Fruit fly (Drosophila melanogaster) whole organism, prepupa: Measurements from ENCODE around the gene CG18788.

ENCODE experiments used
- CG10631 ChIP-seq: fragments of 200-800 bp; sonication (Bioruptor generic); optimal IDR thresholded peaks from 2 replicates; lab custom pipeline; 2016; ENCODE audit warnings: missing biosample characterization, missing genetic modification characterization
- CG1621 ChIP-seq: fragments of 200-800 bp; sonication (Bioruptor generic); optimal IDR thresholded peaks from 3 replicates; lab custom pipeline; 2018; ENCODE audit warnings: missing biosample characterization, mild to moderate bottlenecking, missing genetic modification characterization
- CG16779 ChIP-seq: fragments of 200-800 bp; sonication (Bioruptor generic); optimal IDR thresholded peaks from 3 replicates; lab custom pipeline; 2017; ENCODE audit warnings: missing biosample characterization, mild to moderate bottlenecking, missing genetic modification characterization
- CG31627 ChIP-seq: fragments of 200-800 bp; sonication (Bioruptor generic); optimal IDR thresholded peaks from 3 replicates; lab custom pipeline; 2016; ENCODE audit warnings: missing biosample characterization, missing genetic modification characterization
- CG34406 ChIP-seq: fragments of 200-800 bp; sonication (Bioruptor generic); optimal IDR thresholded peaks from 3 replicates; lab custom pipeline; 2016; ENCODE audit warnings: missing biosample characterization, missing genetic modification characterization
- CG4318 ChIP-seq: fragments of 200-800 bp; sonication (Bioruptor generic); optimal IDR thresholded peaks from 3 replicates; lab custom pipeline; 2017; ENCODE audit warnings: missing biosample characterization, mild to moderate bottlenecking, missing genetic modification characterization
- CG6163 ChIP-seq: fragments of 200-800 bp; sonication (Bioruptor generic); IDR thresholded peaks from 3 replicates; pipeline ENCODE4 v1.3.6; 2022; ENCODE audit warnings: missing biosample characterization, missing genetic modification characterization
- CG6276 ChIP-seq: fragments of 200-800 bp; sonication (Bioruptor generic); optimal IDR thresholded peaks from 2 replicates; lab custom pipeline; 2017; ENCODE audit warnings: missing biosample characterization, mild to moderate bottlenecking, missing genetic modification characterization
- CG6854 ChIP-seq: fragments of 200-800 bp; sonication (Bioruptor generic); optimal IDR thresholded peaks from 2 replicates; lab custom pipeline; 2017; ENCODE audit warnings: missing biosample characterization, mild to moderate bottlenecking, missing genetic modification characterization
- CG8119 ChIP-seq: fragments of 200-800 bp; sonication (Bioruptor generic); IDR thresholded peaks from 3 replicates; pipeline ENCODE4 v1.3.6; 2022; ENCODE audit warnings: missing biosample characterization, missing genetic modification characterization
- CG9139 ChIP-seq: fragments of 200-800 bp; sonication (Bioruptor generic); optimal IDR thresholded peaks from 3 replicates; lab custom pipeline; 2017; ENCODE audit warnings: missing biosample characterization, mild to moderate bottlenecking, missing genetic modification characterization
- Eip75B ChIP-seq: fragments of 200-800 bp; sonication (Bioruptor generic); optimal IDR thresholded peaks from 3 replicates; lab custom pipeline; 2016; ENCODE audit warnings: missing biosample characterization, missing genetic modification characterization
- Eip78C ChIP-seq: fragments of 200-800 bp; sonication (Bioruptor generic); peaks from one replicate; lab custom pipeline; 2016; ENCODE audit warnings: missing biosample characterization, missing genetic modification characterization
- Eip93F ChIP-seq: fragments of 200-800 bp; sonication (Bioruptor generic); optimal IDR thresholded peaks from 2 replicates; lab custom pipeline; 2016; ENCODE audit warnings: missing biosample characterization, mild to moderate bottlenecking, missing genetic modification characterization
- Hr4 ChIP-seq: fragments of 200-800 bp; sonication (Bioruptor generic); optimal IDR thresholded peaks from 3 replicates; lab custom pipeline; 2016; ENCODE audit warnings: missing biosample characterization, missing genetic modification characterization
- Lpt ChIP-seq: fragments of 200-800 bp; sonication (Bioruptor generic); optimal IDR thresholded peaks from 3 replicates; lab custom pipeline; 2016; ENCODE audit warnings: missing biosample characterization, missing genetic modification characterization
- Met ChIP-seq: fragments of 200-800 bp; sonication (Bioruptor generic); optimal IDR thresholded peaks from 3 replicates; lab custom pipeline; 2016; ENCODE audit warnings: missing biosample characterization, missing genetic modification characterization
- Smox ChIP-seq: fragments of 200-800 bp; sonication (Bioruptor generic); optimal IDR thresholded peaks from 3 replicates; lab custom pipeline; 2016; ENCODE audit warnings: missing biosample characterization, missing genetic modification characterization
- Sox14 ChIP-seq: fragments of 200-800 bp; sonication (Bioruptor generic); optimal IDR thresholded peaks from 3 replicates; lab custom pipeline; 2016; ENCODE audit warnings: missing biosample characterization, missing genetic modification characterization
- acj6 ChIP-seq: fragments of 200-800 bp; sonication (Bioruptor generic); optimal IDR thresholded peaks from 3 replicates; lab custom pipeline; 2016; ENCODE audit warnings: missing biosample characterization, missing genetic modification characterization
- dac ChIP-seq: fragments of 200-800 bp; sonication (Bioruptor generic); optimal IDR thresholded peaks from 2 replicates; lab custom pipeline; 2017; ENCODE audit warnings: missing biosample characterization, mild to moderate bottlenecking, missing genetic modification characterization
- dsx ChIP-seq: fragments of 200-800 bp; optimal IDR thresholded peaks from 3 replicates; lab custom pipeline; 2019; ENCODE audit warnings: missing biosample characterization, mild to moderate bottlenecking, missing genetic modification characterization, moderate library complexity; ENCODE audit not compliant: poor library complexity, severe bottlenecking
- fd59A ChIP-seq: fragments of 200-800 bp; sonication (Bioruptor generic); optimal IDR thresholded peaks from 2 replicates; lab custom pipeline; 2017; ENCODE audit warnings: missing biosample characterization, mild to moderate bottlenecking, missing genetic modification characterization, missing genetic modification reagents
- fd85E ChIP-seq: fragments of 200-800 bp; sonication (Bioruptor generic); optimal IDR thresholded peaks from 3 replicates; lab custom pipeline; 2016; ENCODE audit warnings: missing biosample characterization, missing genetic modification characterization
- fkh ChIP-seq: fragments of 200-800 bp; sonication (Bioruptor generic); optimal IDR thresholded peaks from 3 replicates; lab custom pipeline; 2017; ENCODE audit warnings: missing biosample characterization, mild to moderate bottlenecking, missing genetic modification characterization, moderate library complexity
- lz ChIP-seq: fragments of 200-800 bp; sonication (Bioruptor generic); optimal IDR thresholded peaks from 3 replicates; lab custom pipeline; 2016; ENCODE audit warnings: missing biosample characterization, missing genetic modification characterization
- net ChIP-seq: fragments of 200-800 bp; sonication (Bioruptor generic); optimal IDR thresholded peaks from 3 replicates; lab custom pipeline; 2016; ENCODE audit warnings: missing biosample characterization, missing genetic modification characterization
- spab ChIP-seq: fragments of 200-800 bp; sonication (Bioruptor generic); optimal IDR thresholded peaks from 2 replicates; lab custom pipeline; 2017; ENCODE audit warnings: missing biosample characterization, mild to moderate bottlenecking, missing genetic modification characterization, missing genetic modification reagents
- svp ChIP-seq: fragments of 200-800 bp; sonication (Bioruptor generic); peaks from one replicate; lab custom pipeline; 2016; ENCODE audit warnings: missing biosample characterization, missing genetic modification characterization
- topi ChIP-seq: fragments of 200-800 bp; sonication (Bioruptor generic); optimal IDR thresholded peaks from 3 replicates; lab custom pipeline; 2016; ENCODE audit warnings: missing biosample characterization, missing genetic modification characterization
- vri ChIP-seq: fragments of 200-800 bp; sonication (Bioruptor generic); optimal IDR thresholded peaks from 3 replicates; lab custom pipeline; 2016; ENCODE audit warnings: missing biosample characterization, mild to moderate bottlenecking, missing genetic modification characterization

The CG18788 gene

dm6 chr2L:12028102-12028501 lies 5.9 kb upstream of the CG18788 start (continued):
- TF ChIP-seq dsx (GFP tag; lab: Kevin White, UChicago): no peak
- no peak for TF ChIP-seq CG10631 (GFP tag; lab: Kevin White, UChicago)

- TF ChIP-seq fkh (GFP tag; lab: Kevin White, UChicago): no peak
- no peak for TF ChIP-seq CG6163
- TF ChIP-seq CG4318 (GFP tag; lab: Kevin White, UChicago): no peak
- no peak for TF ChIP-seq dac
- TF ChIP-seq vri (GFP tag; lab: Kevin White, UChicago): peak; percentile 80
- TF ChIP-seq lz: no peak
- TF ChIP-seq CG34406 (GFP tag; lab: Kevin White, UChicago): no peak
- no peak for TF ChIP-seq topi (GFP tag; lab: Kevin White, UChicago)
- peak; percentile 10 for TF ChIP-seq Eip78C (GFP tag; lab: Kevin White, UChicago)
- no peak for TF ChIP-seq CG9139
- TF ChIP-seq svp: peak; percentile 99
- no peak for TF ChIP-seq CG31627 (GFP tag; lab: Kevin White, UChicago)
- TF ChIP-seq Eip75B (GFP tag; lab: Kevin White, UChicago): no peak
- TF ChIP-seq spab: no peak
- TF ChIP-seq Met (GFP tag; lab: Kevin White, UChicago): no peak
- TF ChIP-seq net (GFP tag; lab: Kevin White, UChicago): no peak
- no peak for TF ChIP-seq CG6854 (GFP tag; lab: Kevin White, UChicago)
- peak; percentile 41 for TF ChIP-seq Sox14 (GFP tag; lab: Kevin White, UChicago)
These were observed 5.2 kb upstream of the CG18788 start for dm6 chr2L:12028808-12029207.

DNA sequence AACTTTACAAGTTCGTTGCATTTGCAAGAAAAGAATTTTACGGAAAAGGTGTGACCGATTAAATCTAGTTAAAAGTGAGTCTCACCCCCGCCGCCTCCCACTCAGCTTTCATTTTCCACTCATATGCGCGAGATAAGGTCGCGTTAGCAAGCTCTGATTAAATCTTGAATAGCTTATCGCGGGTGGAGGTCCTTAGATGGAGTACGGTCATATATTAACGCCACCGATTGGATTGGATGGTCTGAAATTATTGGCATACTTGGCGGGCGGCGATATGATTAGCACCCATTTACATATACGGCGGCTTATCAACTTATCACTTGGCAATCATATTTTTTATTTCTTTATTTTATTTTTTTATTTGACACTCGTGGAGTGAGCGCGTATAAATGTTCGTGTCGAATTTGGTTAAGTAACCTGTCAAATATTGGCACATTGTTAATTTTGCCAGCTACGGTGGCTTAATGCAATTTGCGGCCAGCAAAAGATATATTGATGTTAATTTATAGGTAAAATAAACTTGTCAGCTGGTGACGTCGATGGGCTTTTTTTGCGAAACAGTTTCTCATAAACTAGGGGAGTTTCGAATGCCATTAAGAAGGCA lies 4.3 kb upstream of the CG18788 start:
- TF ChIP-seq vri (GFP tag; lab: Kevin White, UChicago) (peak; percentile 66), Hr4 (GFP tag; lab: Kevin White, UChicago) (no peak), svp (peak; percentile 84), lz (no peak), dac (no peak), CG8119 (GFP tag; lab: Robert Waterston, UW) (no peak), CG16779 (tag; lab: Kevin White, UChicago) (no peak)

DNA sequence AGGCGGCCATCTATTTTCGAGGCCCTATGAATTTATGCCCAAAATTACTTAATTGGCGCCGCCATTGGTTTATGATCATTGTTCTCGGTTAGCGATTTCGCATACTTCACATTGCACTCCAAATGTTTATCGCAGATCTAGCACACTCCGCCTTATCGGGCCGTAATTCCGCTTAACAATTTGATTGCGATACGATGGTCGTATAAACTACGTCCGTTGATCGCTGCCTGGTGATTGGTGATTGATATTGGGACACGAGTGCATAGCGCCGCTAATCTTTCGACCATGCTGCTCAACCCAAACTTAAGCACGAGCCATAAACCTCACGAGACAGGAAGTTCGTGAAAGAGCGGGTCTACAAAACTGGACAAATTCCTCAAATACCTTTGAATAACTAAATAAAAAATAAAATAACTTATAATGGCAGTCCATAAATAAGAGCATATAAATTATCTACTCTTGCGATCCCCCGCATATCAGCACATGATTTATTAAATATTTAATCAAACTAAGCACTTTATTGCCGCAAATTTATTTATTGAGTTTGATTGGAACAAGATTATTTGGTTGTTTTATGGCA lies 3.3 kb upstream of the CG18788 start:
- TF ChIP-seq spab (no peak), Lpt (no peak), Eip93F (GFP tag; lab: Kevin White, UChicago) (peak; percentile 2), svp (peak; percentile 25), fd59A (no peak), CG31627 (GFP tag; lab: Kevin White, UChicago) (no peak), Smox (GFP tag; lab: Kevin White, UChicago) (no peak), fd85E (GFP tag; lab: Kevin White, UChicago) (no peak), vri (GFP tag; lab: Kevin White, UChicago) (peak; percentile 57), CG16779 (tag; lab: Kevin White, UChicago) (no peak), CG6276 (GFP tag; lab: Kevin White, UChicago) (no peak)

dm6 chr2L:12038177-12038581 lies 4.2 kb downstream of the CG18788 start, which contains the start of gene Tom70:
Gene Tom70, minus strand, starts transcription at chr2L:12038511.
- no peak for TF ChIP-seq CG1621 (tag; lab: Kevin White, UChicago)
- peak; percentile 25 for TF ChIP-seq dsx (GFP tag; lab: Kevin White, UChicago)
- no peak for TF ChIP-seq acj6 (GFP tag; lab: Kevin White, UChicago)
- TF ChIP-seq vri (GFP tag; lab: Kevin White, UChicago): peak; percentile 97
